Worm (Caenorhabditis elegans): ENCODE measurements around the gene oac-23.

DNA sequence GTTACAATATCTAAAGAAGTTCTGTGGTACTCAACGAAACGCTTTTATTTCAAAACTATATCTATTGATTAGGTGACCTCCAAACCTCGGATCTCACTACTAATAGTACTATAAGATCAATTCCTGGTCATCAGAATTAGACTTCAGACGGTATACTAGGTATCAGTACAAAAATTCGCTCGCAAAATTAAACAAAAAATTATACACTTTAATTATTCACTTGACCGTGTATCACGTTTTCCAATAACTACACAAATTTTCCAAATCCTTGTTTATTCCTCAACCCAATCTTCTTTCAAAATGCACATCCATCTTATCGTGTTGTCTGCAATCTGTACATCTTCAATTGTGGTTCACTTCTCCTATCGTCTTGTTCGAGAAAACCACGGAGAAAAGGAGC is 36.9 kb downstream of the oac-23 start, which contains the start of gene F56D6.23:
- TF ChIP-seq pha-4 (tag; optimal IDR thresholded peaks at IDR 0.05) (no peak), lsy-2 (tag; optimal IDR thresholded peaks at IDR 0.05) (no peak), ztf-11 (tag; optimal IDR thresholded peaks at IDR 0.05) (no peak), sem-2 (GFP tag; optimal IDR thresholded peaks at IDR 0.05) (no peak), ham-2 (GFP tag; optimal IDR thresholded peaks at IDR 0.05) (no peak), cnd-1 (tag; optimal IDR thresholded peaks at IDR 0.05) (no peak), nhr-76 (tag; optimal IDR thresholded peaks at IDR 0.05) (no peak)

Data from whole organism, mixed stage, embryonic.